Fruit fly (Drosophila melanogaster) whole organism, embryonic: Measurements from ENCODE around the gene CG14535.

Experiments
- CG10209 ChIP-seq: fragments of 200-800 bp; sonication (Bioruptor generic); optimal IDR thresholded peaks from 3 replicates; lab custom pipeline; 2017; ENCODE audit warnings: missing biosample characterization, mild to moderate bottlenecking, missing genetic modification characterization, missing genetic modification reagents
- CG10366 ChIP-seq: fragments of 200-800 bp; sonication (Bioruptor generic); IDR thresholded peaks from 2 replicates; pipeline ENCODE4 v1.3.6; 2022; ENCODE audit warnings: missing biosample characterization, missing genetic modification characterization
- CG12071 ChIP-seq: fragments of 200-800 bp; sonication (Bioruptor generic); optimal IDR thresholded peaks from 3 replicates; lab custom pipeline; 2018; ENCODE audit warnings: missing biosample characterization, mild to moderate bottlenecking, missing genetic modification characterization
- CG14710 ChIP-seq: fragments of 200-800 bp; sonication (Bioruptor generic); optimal IDR thresholded peaks from 3 replicates; lab custom pipeline; 2019; ENCODE audit warnings: missing biosample characterization, mild to moderate bottlenecking, missing genetic modification characterization, moderate library complexity
- CG15011 ChIP-seq: fragments of 200-800 bp; sonication (Bioruptor generic); optimal IDR thresholded peaks from 3 replicates; lab custom pipeline; 2018; ENCODE audit warnings: missing biosample characterization, mild to moderate bottlenecking, missing genetic modification characterization
- CG15696 ChIP-seq: fragments of 200-800 bp; sonication (Bioruptor generic); optimal IDR thresholded peaks from 2 replicates; lab custom pipeline; 2019; ENCODE audit warnings: missing biosample characterization, mild to moderate bottlenecking, missing genetic modification characterization, moderate library complexity
- CG17829 ChIP-seq: fragments of 200-800 bp; optimal IDR thresholded peaks from 2 replicates; lab custom pipeline; 2019; ENCODE audit warnings: missing biosample characterization, mild to moderate bottlenecking, missing genetic modification characterization, moderate library complexity
- CG30403 ChIP-seq: fragments of 200-800 bp; sonication (Bioruptor generic); optimal IDR thresholded peaks from 3 replicates; lab custom pipeline; 2016; ENCODE audit warnings: missing biosample characterization, missing genetic modification characterization
- CG31441 ChIP-seq: fragments of 200-800 bp; sonication (Bioruptor generic); IDR thresholded peaks from 2 replicates; pipeline ENCODE4 v1.3.6; 2022; ENCODE audit warnings: missing biosample characterization, missing genetic modification characterization
- CG34224 ChIP-seq: fragments of 200-800 bp; sonication (Bioruptor generic); IDR thresholded peaks from 3 replicates; pipeline ENCODE4 v1.3.6; 2022; ENCODE audit warnings: missing biosample characterization, missing genetic modification characterization; ENCODE audit not compliant: partially characterized antibody
- CG34422 ChIP-seq: fragments of 200-800 bp; sonication (Bioruptor generic); IDR thresholded peaks from 3 replicates; pipeline ENCODE4 v1.3.6; 2022; ENCODE audit warnings: missing biosample characterization, missing genetic modification characterization
- CG42726 ChIP-seq: fragments of 200-800 bp; sonication (Bioruptor generic); IDR thresholded peaks from 2 replicates; pipeline ENCODE4 v1.3.6; 2022; ENCODE audit warnings: missing biosample characterization, missing genetic modification characterization; ENCODE audit not compliant: partially characterized antibody
- CG4424 ChIP-seq: fragments of 200-800 bp; sonication (Bioruptor generic); optimal IDR thresholded peaks from 3 replicates; lab custom pipeline; 2016; ENCODE audit warnings: missing biosample characterization, missing genetic modification characterization
- CG6689 ChIP-seq: fragments of 200-800 bp; sonication (Bioruptor generic); IDR thresholded peaks from 2 replicates; pipeline ENCODE4 v1.3.6; 2022; ENCODE audit warnings: missing biosample characterization, missing genetic modification characterization
- CG7928 ChIP-seq: fragments of 200-800 bp; sonication (Bioruptor generic); optimal IDR thresholded peaks from 2 replicates; lab custom pipeline; 2017; ENCODE audit warnings: missing biosample characterization, mild to moderate bottlenecking, missing genetic modification characterization
- CG7987 ChIP-seq: fragments of 200-800 bp; sonication (Bioruptor generic); optimal IDR thresholded peaks from 2 replicates; lab custom pipeline; 2018; ENCODE audit warnings: missing biosample characterization, mild to moderate bottlenecking, missing genetic modification characterization, moderate library complexity
- CG8089 ChIP-seq: fragments of 200-800 bp; sonication (Bioruptor generic); optimal IDR thresholded peaks from 3 replicates; lab custom pipeline; 2016; ENCODE audit warnings: missing biosample characterization, missing genetic modification characterization
- CG8944 ChIP-seq: fragments of 200-800 bp; sonication (Bioruptor generic); optimal IDR thresholded peaks from 3 replicates; lab custom pipeline; 2016; ENCODE audit warnings: missing biosample characterization, missing genetic modification characterization
- CTCF ChIP-seq: fragments of 200-800 bp; sonication (Bioruptor generic); optimal IDR thresholded peaks from 2 replicates; lab custom pipeline; 2017; ENCODE audit warnings: missing biosample characterization, mild to moderate bottlenecking, missing genetic modification characterization, moderate library complexity
- D19B ChIP-seq: fragments of 200-800 bp; sonication (Bioruptor generic); optimal IDR thresholded peaks from 2 replicates; lab custom pipeline; 2017; ENCODE audit warnings: missing biosample characterization, mild to moderate bottlenecking, missing genetic modification characterization
- Dad ChIP-seq: fragments of 200-800 bp; sonication (Bioruptor generic); optimal IDR thresholded peaks from 3 replicates; lab custom pipeline; 2016; ENCODE audit warnings: missing biosample characterization, missing genetic modification characterization
- Dip2 ChIP-seq: fragments of 200-800 bp; sonication (Bioruptor generic); IDR thresholded peaks from 2 replicates; pipeline ENCODE4 v1.3.6; 2022; ENCODE audit warnings: missing biosample characterization, missing genetic modification characterization
- Doc2 ChIP-seq: fragments of 200-800 bp; sonication (Bioruptor generic); IDR thresholded peaks from 2 replicates; pipeline ENCODE4 v1.3.6; 2022; ENCODE audit warnings: missing biosample characterization, missing genetic modification characterization
- Dp ChIP-seq: fragments of 200-800 bp; sonication (Bioruptor generic); optimal IDR thresholded peaks from 2 replicates; lab custom pipeline; 2018; ENCODE audit warnings: missing biosample characterization, mild to moderate bottlenecking, missing genetic modification characterization, moderate library complexity
- ERR ChIP-seq: fragments of 200-800 bp; sonication (Bioruptor generic); optimal IDR thresholded peaks from 2 replicates; lab custom pipeline; 2016; ENCODE audit warnings: missing biosample characterization, missing genetic modification characterization
- Hey ChIP-seq: fragments of 200-800 bp; sonication (Bioruptor generic); optimal IDR thresholded peaks from 3 replicates; lab custom pipeline; 2018; ENCODE audit warnings: missing biosample characterization, mild to moderate bottlenecking, missing genetic modification characterization
- HmgD ChIP-seq: fragments of 200-800 bp; sonication (Bioruptor generic); optimal IDR thresholded peaks from 3 replicates; lab custom pipeline; 2016; ENCODE audit warnings: missing biosample characterization, missing genetic modification characterization
- Hmr ChIP-seq: fragments of 200-800 bp; sonication (Bioruptor generic); optimal IDR thresholded peaks from 3 replicates; lab custom pipeline; 2017; ENCODE audit warnings: mild to moderate bottlenecking, missing biosample characterization, missing genetic modification reagents, missing genetic modification characterization
- Lim3 ChIP-seq: fragments of 200-800 bp; sonication (Bioruptor generic); IDR thresholded peaks from 2 replicates; pipeline ENCODE4 v1.3.6; 2022; ENCODE audit warnings: missing biosample characterization, missing genetic modification characterization
- Nf-YC ChIP-seq: fragments of 200-800 bp; optimal IDR thresholded peaks from 3 replicates; lab custom pipeline; 2019; ENCODE audit warnings: missing biosample characterization, mild to moderate bottlenecking, missing genetic modification characterization, moderate library complexity
- bab2 ChIP-seq: fragments of 200-800 bp; sonication (Bioruptor generic); optimal IDR thresholded peaks from 2 replicates; lab custom pipeline; 2016; ENCODE audit warnings: missing biosample characterization, missing genetic modification characterization
- br ChIP-seq: fragments of >200 bp; optimal IDR thresholded peaks from 2 replicates; lab custom pipeline; 2017
- cato ChIP-seq: fragments of 200-800 bp; sonication (Bioruptor generic); optimal IDR thresholded peaks from 2 replicates; lab custom pipeline; 2016; ENCODE audit warnings: missing biosample characterization, missing genetic modification characterization, borderline replicate concordance
- chif ChIP-seq, 2 experiments: fragments of 200-800 bp; sonication (Bioruptor generic); optimal IDR thresholded peaks; 3 replicates each; lab custom pipeline; 2016; ENCODE audit warnings: missing biosample characterization in 2 of 2, missing genetic modification characterization in 2 of 2
- corto ChIP-seq: fragments of 200-800 bp; sonication (Bioruptor generic); optimal IDR thresholded peaks from 2 replicates; lab custom pipeline; 2016; ENCODE audit warnings: missing biosample characterization, mild to moderate bottlenecking, missing genetic modification characterization, moderate library complexity
- crc ChIP-seq: fragments of 200-800 bp; sonication (Bioruptor generic); optimal IDR thresholded peaks from 2 replicates; lab custom pipeline; 2016; ENCODE audit warnings: missing biosample characterization, missing genetic modification characterization
- dan ChIP-seq: fragments of 200-800 bp; sonication (Bioruptor generic); IDR thresholded peaks from 2 replicates; pipeline ENCODE4 v1.3.6; 2022; ENCODE audit warnings: missing biosample characterization, missing genetic modification characterization
- dpn ChIP-seq, 2 experiments: fragments of 200-800 bp; sonication (Bioruptor generic); optimal IDR thresholded peaks; 3 replicates each; lab custom pipeline; 2016; ENCODE audit warnings: missing biosample characterization in 2 of 2, missing genetic modification characterization in 2 of 2
- esg ChIP-seq: fragments of 200-800 bp; sonication (Bioruptor generic); conservative IDR thresholded peaks from 2 replicates; pipeline ENCODE4 v1.3.6; 2022; ENCODE audit warnings: missing biosample characterization, missing genetic modification characterization
- fd102C ChIP-seq: fragments of 200-800 bp; sonication (Bioruptor generic); optimal IDR thresholded peaks from 2 replicates; lab custom pipeline; 2018; ENCODE audit warnings: missing biosample characterization, mild to moderate bottlenecking, missing genetic modification characterization, moderate library complexity
- knrl ChIP-seq: fragments of 200-800 bp; sonication (Bioruptor generic); IDR thresholded peaks from 3 replicates; pipeline ENCODE4 v1.3.6; 2022; ENCODE audit warnings: missing biosample characterization, missing genetic modification characterization; ENCODE audit not compliant: partially characterized antibody
- ro ChIP-seq: fragments of 200-800 bp; sonication (Bioruptor generic); IDR thresholded peaks from 2 replicates; pipeline ENCODE4 v1.3.6; 2022; ENCODE audit warnings: missing biosample characterization, missing genetic modification characterization
- sd ChIP-seq: fragments of 200-800 bp; sonication (Bioruptor generic); optimal IDR thresholded peaks from 3 replicates; lab custom pipeline; 2018; ENCODE audit warnings: missing biosample characterization, mild to moderate bottlenecking, missing genetic modification characterization, moderate library complexity
- sens-2 ChIP-seq: fragments of 200-800 bp; sonication (Bioruptor generic); IDR thresholded peaks from 2 replicates; pipeline ENCODE4 v1.3.6; 2022; ENCODE audit warnings: missing biosample characterization, missing genetic modification characterization
- so ChIP-seq: fragments of 200-800 bp; sonication (Bioruptor generic); IDR thresholded peaks from 3 replicates; pipeline ENCODE4 v1.3.6; 2022; ENCODE audit warnings: missing biosample characterization, missing genetic modification characterization
- ssp ChIP-seq: fragments of 200-800 bp; sonication (Bioruptor generic); IDR thresholded peaks from 2 replicates; pipeline ENCODE4 v1.3.6; 2022; ENCODE audit warnings: missing biosample characterization, missing genetic modification characterization
- tin ChIP-seq: fragments of 200-800 bp; sonication (Bioruptor generic); optimal IDR thresholded peaks from 3 replicates; lab custom pipeline; 2016; ENCODE audit warnings: missing biosample characterization, missing genetic modification characterization
- vnd ChIP-seq: fragments of 200-800 bp; sonication (Bioruptor generic); IDR thresholded peaks from 3 replicates; pipeline ENCODE4 v1.3.6; 2022; ENCODE audit warnings: missing biosample characterization, missing genetic modification characterization; ENCODE audit not compliant: partially characterized antibody
- z ChIP-seq: fragments of 200-800 bp; sonication (Bioruptor generic); IDR thresholded peaks from 3 replicates; pipeline ENCODE4 v1.3.6; 2022; ENCODE audit warnings: missing biosample characterization, missing genetic modification characterization

Gene CG14535

DNA sequence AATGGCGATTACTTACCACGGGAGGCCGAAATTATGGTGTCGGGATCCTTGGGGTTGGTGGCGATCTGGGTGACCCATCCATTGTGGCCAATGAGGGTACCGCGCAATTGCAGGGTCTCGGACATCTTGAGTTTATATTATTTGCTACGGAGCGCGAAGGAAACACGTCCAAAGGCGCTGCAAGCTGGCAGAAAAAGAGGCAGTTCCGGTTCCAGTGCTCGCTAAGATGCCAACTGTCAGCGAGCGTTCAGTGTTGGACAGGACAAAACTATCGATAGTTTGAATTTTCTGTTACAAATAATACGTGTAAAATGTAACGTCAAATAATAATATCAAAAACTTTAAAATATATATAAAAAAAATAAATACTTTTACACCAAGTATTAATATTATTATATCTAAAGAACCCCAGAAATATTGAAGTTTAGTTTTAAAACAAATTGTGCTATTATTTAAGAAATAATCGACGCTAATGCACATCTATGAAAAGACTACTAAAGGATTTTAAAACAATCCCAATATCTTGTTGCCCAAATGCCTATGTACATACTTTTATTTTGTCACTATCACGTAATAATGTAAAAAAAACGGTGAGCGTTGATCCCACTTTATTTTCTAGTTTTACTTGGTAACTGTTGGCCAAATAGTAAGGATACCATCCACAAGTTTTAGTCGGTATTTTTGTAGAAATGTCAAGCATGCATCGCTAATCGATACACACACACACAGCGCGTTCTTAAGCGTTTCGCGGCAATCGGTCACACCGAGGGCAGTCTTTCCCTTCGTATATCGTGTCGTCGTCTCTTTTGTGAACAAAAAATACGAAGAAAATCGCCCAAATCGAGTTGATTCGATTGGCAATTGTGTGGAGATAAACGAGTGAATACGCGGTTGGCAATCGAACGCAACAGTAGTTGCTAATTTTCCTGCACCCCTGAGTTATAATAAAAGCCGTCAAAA, 27.9 kb downstream of the CG14535 start, which contains the start of the genes Rack1 and mts (continued):
- TF ChIP-seq chif (GFP tag; optimal IDR thresholded peaks at IDR 0.05; lab: Kevin White, UChicago) = peak; percentile 45 to 68
- peak; percentile 74 for TF ChIP-seq CG10366 (GFP tag; lab: Robert Waterston, UW)
- TF ChIP-seq CG17829 (tag; lab: Kevin White, UChicago) = peak; percentile 72
- peak; percentile 82; the same call in 2 of the 3 replicates for TF ChIP-seq so (GFP tag; lab: Robert Waterston, UW)
- TF ChIP-seq esg = no peak
- peak; percentile 67 for TF ChIP-seq cato (GFP tag; lab: Kevin White, UChicago)
- no peak for TF ChIP-seq Lim3 (GFP tag; lab: Robert Waterston, UW)
- peak; percentile 60 for TF ChIP-seq CG30403 (GFP tag; lab: Kevin White, UChicago)
- TF ChIP-seq Dip2 (GFP tag; lab: Robert Waterston, UW) = no peak
- no peak for TF ChIP-seq br (lab: Kevin White, UChicago)
- TF ChIP-seq corto = peak; percentile 37
- TF ChIP-seq CTCF (GFP tag; lab: Kevin White, UChicago) = peak; percentile 62
- TF ChIP-seq CG15011 (GFP tag; lab: Kevin White, UChicago) = peak; percentile 80
- TF ChIP-seq ro = no peak
- peak; percentile 71 for TF ChIP-seq ERR
- 0 out of 3 replicates have a peak, but pooled peaks have one; percentile 42 for TF ChIP-seq z
- peak; percentile 79 for TF ChIP-seq Hey
- no peak for TF ChIP-seq dan
- TF ChIP-seq CG42726 = peak; percentile 75
- no peak for TF ChIP-seq Doc2
- no peak for TF ChIP-seq HmgD
- peak; percentile 32; the same call in 1 of the 2 replicates for TF ChIP-seq CG6689 (GFP tag; lab: Robert Waterston, UW)
- peak; percentile 96 for TF ChIP-seq CG7987
- peak; percentile 80 for TF ChIP-seq CG34422 (GFP tag; lab: Robert Waterston, UW)
- peak; percentile 68 for TF ChIP-seq CG8944 (GFP tag; lab: Kevin White, UChicago)
- TF ChIP-seq Nf-YC (tag; lab: Kevin White, UChicago) = peak; percentile 60
- TF ChIP-seq Hmr = peak; percentile 94
- peak; percentile 69 for TF ChIP-seq CG8089 (GFP tag; lab: Kevin White, UChicago)
- peak; percentile 81 for TF ChIP-seq sens-2 (GFP tag; lab: Robert Waterston, UW)
- TF ChIP-seq CG15696 (tag; lab: Kevin White, UChicago) = peak; percentile 26
- peak; percentile 66 for TF ChIP-seq crc (GFP tag; lab: Kevin White, UChicago)
- TF ChIP-seq fd102C = peak; percentile 61
- TF ChIP-seq vnd (GFP tag; lab: Robert Waterston, UW) = no peak
- TF ChIP-seq CG10209 (GFP tag; lab: Kevin White, UChicago) = peak; percentile 88
- peak; percentile 54 for TF ChIP-seq CG7928
- no peak for TF ChIP-seq sd (tag; lab: Kevin White, UChicago)
- TF ChIP-seq dpn (GFP tag; optimal IDR thresholded peaks at IDR 0.05; lab: Kevin White, UChicago) = peak; percentile 66 to 80
- TF ChIP-seq Dad = peak; percentile 71
- peak; percentile 66 for TF ChIP-seq D19B (GFP tag; lab: Kevin White, UChicago)
- TF ChIP-seq tin (GFP tag; lab: Kevin White, UChicago) = peak; percentile 73
- peak; percentile 51 for TF ChIP-seq knrl (GFP tag; lab: Robert Waterston, UW)
- TF ChIP-seq CG31441 (GFP tag; lab: Robert Waterston, UW) = peak; percentile 72
- peak; percentile 29 for TF ChIP-seq Dp (GFP tag; lab: Kevin White, UChicago)
- TF ChIP-seq CG12071 (GFP tag; lab: Kevin White, UChicago) = peak; percentile 92
- TF ChIP-seq CG4424 = peak; percentile 87
- TF ChIP-seq CG14710 (tag; lab: Kevin White, UChicago) = peak; percentile 60
- TF ChIP-seq ssp (GFP tag; lab: Robert Waterston, UW) = peak; percentile 61
- peak; percentile 40 for TF ChIP-seq bab2 (GFP tag; lab: Kevin White, UChicago)
- peak; percentile 30; the same call in 2 of the 3 replicates for TF ChIP-seq CG34224
